Fruit fly (Drosophila melanogaster) whole organism, wandering third instar larva: ENCODE results near the gene Fbxl4.

Experiments used
- CG32264 ChIP-seq: fragments of 200-800 bp; sonication (Bioruptor generic); optimal IDR thresholded peaks from 2 replicates; lab custom pipeline; 2016; ENCODE audit warnings: missing biosample characterization, missing genetic modification characterization
- CG9705 ChIP-seq: fragments of 200-800 bp; sonication (Bioruptor generic); optimal IDR thresholded peaks from 2 replicates; lab custom pipeline; 2018; ENCODE audit warnings: missing biosample characterization, mild to moderate bottlenecking, missing genetic modification characterization
- CrebA ChIP-seq: fragments of 200-800 bp; sonication (Bioruptor generic); optimal IDR thresholded peaks from 2 replicates; lab custom pipeline; 2016; ENCODE audit warnings: missing biosample characterization, mild to moderate bottlenecking, missing genetic modification characterization, borderline replicate concordance
- Dfd ChIP-seq: fragments of >200 bp; optimal IDR thresholded peaks from 2 replicates; lab custom pipeline; 2017; ENCODE audit warnings: missing biosample characterization, missing genetic modification characterization
- Dif ChIP-seq: fragments of 200-275, 200-300 bp; sonication (Bioruptor generic); optimal IDR thresholded peaks from 2 replicates; lab custom pipeline; 2018; ENCODE audit warnings: missing biosample characterization, missing genetic modification characterization; ENCODE audit not compliant: partially characterized antibody
- GATAd ChIP-seq: sonication (Bioruptor generic); optimal IDR thresholded peaks from 2 replicates; lab custom pipeline; 2016; ENCODE audit warnings: missing biosample characterization, missing genetic modification characterization
- HLH106 ChIP-seq: fragments of 200-800 bp; optimal IDR thresholded peaks from 3 replicates; lab custom pipeline; 2019; ENCODE audit warnings: missing biosample characterization, mild to moderate bottlenecking, missing genetic modification characterization, moderate library complexity
- Hnf4 ChIP-seq: fragments of 200-800 bp; sonication (Bioruptor generic); optimal IDR thresholded peaks from 2 replicates; lab custom pipeline; 2016; ENCODE audit warnings: missing biosample characterization, mild to moderate bottlenecking, missing genetic modification characterization
- Hr78 ChIP-seq: fragments of >200 bp; optimal IDR thresholded peaks from 2 replicates; lab custom pipeline; 2017; ENCODE audit warnings: missing biosample characterization, missing genetic modification characterization
- Hr83 ChIP-seq: fragments of 200-300 bp; sonication (Bioruptor generic); optimal IDR thresholded peaks from 2 replicates; lab custom pipeline; 2016; ENCODE audit warnings: missing biosample characterization, mild to moderate bottlenecking, missing genetic modification characterization, moderate library complexity; ENCODE audit not compliant: poor library complexity, severe bottlenecking
- Jra ChIP-seq: sonication (Bioruptor generic); optimal IDR thresholded peaks from 2 replicates; lab custom pipeline; 2016; ENCODE audit warnings: missing biosample characterization, missing genetic modification characterization
- Mio ChIP-seq: sonication (Bioruptor generic); optimal IDR thresholded peaks from 2 replicates; lab custom pipeline; 2016; ENCODE audit warnings: missing biosample characterization, missing genetic modification characterization
- Myc ChIP-seq: fragments of >200 bp; optimal IDR thresholded peaks from 2 replicates; lab custom pipeline; 2017
- N ChIP-seq: fragments of >200 bp; optimal IDR thresholded peaks from 2 replicates; lab custom pipeline; 2018; ENCODE audit warnings: missing biosample characterization, missing external identifiers, missing genetic modification characterization
- Rel ChIP-seq, 2 experiments: fragments of 200-800 bp; sonication (Bioruptor generic) in 1 of 2; optimal IDR thresholded peaks; 2 replicates in 1 of 2; 3 replicates in 1 of 2; lab custom pipeline; 2016 to 2019; ENCODE audit warnings: mild to moderate bottlenecking in 2 of 2, missing biosample characterization in 2 of 2, missing genetic modification characterization in 2 of 2, moderate library complexity in 1 of 2
- Sp1 ChIP-seq: fragments of 200-800 bp; sonication (Bioruptor generic); optimal IDR thresholded peaks from 3 replicates; lab custom pipeline; 2019; ENCODE audit warnings: missing biosample characterization, mild to moderate bottlenecking, missing genetic modification characterization, moderate library complexity
- Vsx2 ChIP-seq: fragments of 200-300, 225-300 bp; sonication (Bioruptor generic); optimal IDR thresholded peaks from 2 replicates; lab custom pipeline; 2018; ENCODE audit warnings: missing biosample characterization, missing genetic modification characterization; ENCODE audit not compliant: partially characterized antibody
- br ChIP-seq: fragments of 200-800 bp; sonication (Bioruptor generic); optimal IDR thresholded peaks from 2 replicates; lab custom pipeline; 2016; ENCODE audit warnings: missing biosample characterization, missing genetic modification characterization
- brk ChIP-seq: fragments of 200-800 bp; sonication (Bioruptor generic); optimal IDR thresholded peaks from 2 replicates; lab custom pipeline; 2016; ENCODE audit warnings: missing biosample characterization, mild to moderate bottlenecking, missing genetic modification characterization
- dl ChIP-seq, 2 experiments: fragments of 175-275, 200-275 bp in 1 of 2; fragments of 200-275 bp in 1 of 2; sonication (Bioruptor generic); optimal IDR thresholded peaks; lab custom pipeline; 2018; ENCODE audit warnings: mild to moderate bottlenecking in 2 of 2, missing biosample characterization in 2 of 2, missing genetic modification characterization in 2 of 2, moderate library complexity in 2 of 2; ENCODE audit not compliant: partially characterized antibody in 2 of 2, insufficient read depth in 1 of 2
- dmrt93B ChIP-seq: fragments of 200-800 bp; sonication (Bioruptor generic); optimal IDR thresholded peaks from 2 replicates; lab custom pipeline; 2018; ENCODE audit warnings: missing biosample characterization, mild to moderate bottlenecking, missing genetic modification characterization
- dsf ChIP-seq: sonication (Bioruptor generic); optimal IDR thresholded peaks from 2 replicates; lab custom pipeline; 2016; ENCODE audit warnings: missing biosample characterization, missing genetic modification characterization, borderline replicate concordance
- ey ChIP-seq: fragments of 200-800 bp; sonication (Bioruptor generic); optimal IDR thresholded peaks from 2 replicates; lab custom pipeline; 2016; ENCODE audit warnings: missing biosample characterization, missing genetic modification characterization
- foxo ChIP-seq, 2 experiments: fragments of 200-800 bp; sonication (Bioruptor generic); optimal IDR thresholded peaks; 2 replicates in 1 of 2; 3 replicates in 1 of 2; lab custom pipeline; 2016 to 2017; ENCODE audit warnings: missing biosample characterization in 2 of 2, missing genetic modification characterization in 2 of 2
- fru ChIP-seq: fragments of 200-800 bp; sonication (Bioruptor generic); optimal IDR thresholded peaks from 3 replicates; lab custom pipeline; 2016; ENCODE audit warnings: missing biosample characterization, mild to moderate bottlenecking, missing genetic modification characterization
- h ChIP-seq: fragments of 200-800 bp; sonication (Bioruptor generic); optimal IDR thresholded peaks from 3 replicates; lab custom pipeline; 2016; ENCODE audit warnings: missing biosample characterization, mild to moderate bottlenecking, missing genetic modification characterization
- jim ChIP-seq: fragments of 175-275, 200-325 bp; sonication (Bioruptor generic); optimal IDR thresholded peaks from 2 replicates; lab custom pipeline; 2016; ENCODE audit warnings: missing biosample characterization, mild to moderate bottlenecking, missing genetic modification characterization
- lola ChIP-seq: fragments of >200 bp; optimal IDR thresholded peaks from 2 replicates; lab custom pipeline; 2017; ENCODE audit warnings: missing biosample characterization, missing genetic modification characterization
- pan ChIP-seq: fragments of >200 bp; optimal IDR thresholded peaks from 2 replicates; lab custom pipeline; 2017
- psq ChIP-seq: fragments of 200-800 bp; sonication (Bioruptor generic); optimal IDR thresholded peaks from 3 replicates; lab custom pipeline; 2017; ENCODE audit warnings: missing biosample characterization, mild to moderate bottlenecking, missing genetic modification characterization, moderate library complexity
- rgr ChIP-seq: fragments of 200-800 bp; sonication (Bioruptor generic); optimal IDR thresholded peaks from 3 replicates; lab custom pipeline; 2016; ENCODE audit warnings: missing biosample characterization, mild to moderate bottlenecking, missing genetic modification characterization
- sage ChIP-seq: fragments of 200-800 bp; sonication (Bioruptor generic); optimal IDR thresholded peaks from 2 replicates; lab custom pipeline; 2016; ENCODE audit warnings: missing biosample characterization, mild to moderate bottlenecking, missing genetic modification characterization
- sv ChIP-seq: fragments of 200-800 bp; sonication (Bioruptor generic); optimal IDR thresholded peaks from 3 replicates; lab custom pipeline; 2016; ENCODE audit warnings: missing biosample characterization, missing genetic modification characterization
- tai ChIP-seq: sonication (Bioruptor generic); optimal IDR thresholded peaks from 2 replicates; lab custom pipeline; 2016; ENCODE audit warnings: missing biosample characterization, missing genetic modification characterization
- usp ChIP-seq: fragments of >200 bp; optimal IDR thresholded peaks from 2 replicates; lab custom pipeline; 2017; ENCODE audit warnings: missing biosample characterization, missing genetic modification characterization
- woc ChIP-seq: sonication (Bioruptor generic); optimal IDR thresholded peaks from 2 replicates; lab custom pipeline; 2016; ENCODE audit warnings: missing biosample characterization, mild to moderate bottlenecking, missing genetic modification characterization

Gene Fbxl4

DNA sequence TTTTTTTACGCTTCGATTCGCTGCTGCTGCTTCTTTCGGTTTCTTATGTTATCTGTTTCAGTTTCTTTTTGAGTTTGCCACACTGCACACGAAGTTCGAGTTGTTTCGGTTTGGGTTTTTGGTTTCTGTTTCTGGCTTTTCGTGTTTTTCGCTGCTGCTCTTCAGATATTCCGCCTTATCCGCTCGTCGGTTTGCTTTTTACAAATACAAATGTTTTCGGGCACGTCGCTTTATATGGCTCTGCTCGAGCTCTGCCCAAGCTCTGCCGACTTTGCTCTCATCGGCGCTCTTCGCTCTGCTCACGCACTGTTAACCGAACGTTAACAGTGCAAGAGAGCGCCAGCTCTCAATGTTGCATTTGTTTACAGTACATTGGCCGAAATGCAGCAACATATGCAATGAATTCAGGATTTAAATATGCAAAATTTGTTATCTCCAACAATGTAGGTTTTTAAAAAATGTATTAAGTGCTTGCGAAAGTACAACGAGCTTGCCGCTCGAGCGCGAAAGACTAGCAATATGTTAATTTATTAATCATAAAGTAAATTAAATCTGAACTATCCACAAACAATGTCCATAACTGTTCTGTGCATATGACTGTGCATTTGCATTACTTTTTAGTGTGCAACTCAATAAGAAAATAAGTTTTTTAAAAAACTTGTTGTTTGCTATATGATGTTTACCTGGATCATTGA, 26.3 kb downstream of the Fbxl4 start:
- no peak for TF ChIP-seq tai (GFP tag; lab: Kevin White, UChicago)
- TF ChIP-seq Vsx2 (GFP tag; lab: Kevin White, UChicago), result peak; percentile 24
- no peak for TF ChIP-seq Hr83 (GFP tag; lab: Kevin White, UChicago)
- TF ChIP-seq jim (GFP tag; lab: Kevin White, UChicago), result no peak
- TF ChIP-seq HLH106 (tag; lab: Kevin White, UChicago), result no peak
- no peak for TF ChIP-seq CG32264 (GFP tag; lab: Kevin White, UChicago)
- no peak for TF ChIP-seq GATAd (GFP tag; lab: Kevin White, UChicago)
- TF ChIP-seq Hr78 (GFP tag; lab: Kevin White, UChicago), result no peak
- no peak for TF ChIP-seq Myc (lab: Kevin White, UChicago)
- TF ChIP-seq lola, result no peak
- no peak for TF ChIP-seq Mio (GFP tag; lab: Kevin White, UChicago)
- TF ChIP-seq Rel (GFP tag; optimal IDR thresholded peaks at IDR 0.05; lab: Kevin White, UChicago), result no peak
- TF ChIP-seq Rel (tag; optimal IDR thresholded peaks at IDR 0.05; lab: Kevin White, UChicago), result peak; percentile 53
- TF ChIP-seq CrebA (GFP tag; lab: Kevin White, UChicago), result peak; percentile 29
- TF ChIP-seq rgr (GFP tag; lab: Kevin White, UChicago), result no peak
- no peak for TF ChIP-seq dmrt93B (GFP tag; lab: Kevin White, UChicago)
- no peak for TF ChIP-seq dsf (GFP tag; lab: Kevin White, UChicago)
- TF ChIP-seq woc, result peak; percentile 23
- TF ChIP-seq sv (GFP tag; lab: Kevin White, UChicago), result no peak
- peak in 1 of 2 experiments; percentile 7 for TF ChIP-seq foxo (GFP tag; optimal IDR thresholded peaks at IDR 0.05; lab: Kevin White, UChicago)
- no peak for TF ChIP-seq Jra
- TF ChIP-seq sage (GFP tag; lab: Kevin White, UChicago), result no peak
- TF ChIP-seq Sp1 (GFP tag; lab: Kevin White, UChicago), result no peak
- TF ChIP-seq br, result no peak
- peak; percentile 2 for TF ChIP-seq h (GFP tag; lab: Kevin White, UChicago)
- TF ChIP-seq fru (GFP tag; lab: Kevin White, UChicago), result peak; percentile 31
- TF ChIP-seq brk, result no peak
- TF ChIP-seq psq (GFP tag; lab: Kevin White, UChicago), result peak; percentile 55
- peak in 1 of 2 experiments; percentile 44 for TF ChIP-seq dl (GFP tag; optimal IDR thresholded peaks at IDR 0.05; lab: Kevin White, UChicago; ENCODE audit: insufficient read depth in 1 of 2, partially characterized antibody in 2 of 2)
- TF ChIP-seq Dif (GFP tag; lab: Kevin White, UChicago), result peak; percentile 66
- no peak for TF ChIP-seq N
- TF ChIP-seq Dfd (GFP tag; lab: Kevin White, UChicago), result no peak
- no peak for TF ChIP-seq ey (GFP tag; lab: Kevin White, UChicago)
- no peak for TF ChIP-seq CG9705
- no peak for TF ChIP-seq Hnf4 (GFP tag; lab: Kevin White, UChicago)
- TF ChIP-seq pan, result no peak
- TF ChIP-seq usp (GFP tag; lab: Kevin White, UChicago), result no peak

DNA sequence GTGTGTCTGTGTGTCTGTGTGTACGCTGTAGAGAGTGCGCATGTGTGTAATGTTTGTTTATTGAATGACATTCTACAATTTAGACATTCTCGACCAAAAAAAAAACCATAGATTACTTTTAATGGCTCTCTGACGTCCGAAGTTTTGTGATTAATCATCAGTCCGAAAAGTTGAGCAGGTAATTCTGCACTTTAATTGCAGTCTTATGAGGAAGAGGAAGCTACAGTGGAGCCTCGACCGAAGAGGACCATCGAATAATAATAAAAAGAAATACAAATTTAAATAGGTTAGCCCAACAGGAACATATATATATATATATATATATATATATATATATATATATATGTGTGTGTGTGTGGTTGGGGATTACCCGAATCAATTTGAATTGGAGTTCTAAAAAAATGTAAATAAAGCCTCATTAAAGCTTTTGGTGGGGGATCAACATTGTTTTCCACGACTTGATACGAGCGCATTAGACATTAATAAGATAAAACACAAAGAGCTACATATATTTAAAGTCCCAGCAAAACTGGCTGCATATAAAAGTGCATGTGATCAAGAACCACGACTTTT, 28.4 kb downstream of the Fbxl4 start:
- TF ChIP-seq foxo (GFP tag; optimal IDR thresholded peaks at IDR 0.05; lab: Kevin White, UChicago) (peak in 1 of 2 experiments; percentile 28), rgr (GFP tag; lab: Kevin White, UChicago) (no peak), Sp1 (GFP tag; lab: Kevin White, UChicago) (peak; percentile 2), ey (GFP tag; lab: Kevin White, UChicago) (peak; percentile 20), fru (GFP tag; lab: Kevin White, UChicago) (peak; percentile 2), Dif (GFP tag; lab: Kevin White, UChicago) (no peak), h (GFP tag; lab: Kevin White, UChicago) (peak; percentile 19), GATAd (GFP tag; lab: Kevin White, UChicago) (no peak), Rel (GFP tag; optimal IDR thresholded peaks at IDR 0.05; lab: Kevin White, UChicago) (no peak), Rel (tag; optimal IDR thresholded peaks at IDR 0.05; lab: Kevin White, UChicago) (peak; percentile 62)
